Fruit fly (Drosophila melanogaster) whole organism, embryonic: ENCODE results near the gene CG32202.

Experiments
- Ada2b ChIP-seq: fragments of 200-800 bp; sonication (Bioruptor generic); IDR thresholded peaks from 2 replicates; pipeline ENCODE4 v1.3.6; 2022; ENCODE audit warnings: missing biosample characterization, missing genetic modification characterization
- CG10209 ChIP-seq: fragments of 200-800 bp; sonication (Bioruptor generic); optimal IDR thresholded peaks from 3 replicates; lab custom pipeline; 2017; ENCODE audit warnings: missing biosample characterization, mild to moderate bottlenecking, missing genetic modification characterization, missing genetic modification reagents
- CG10959 ChIP-seq: fragments of 200-800 bp; sonication (Bioruptor generic); IDR thresholded peaks from 2 replicates; pipeline ENCODE4 v1.3.6; 2022; ENCODE audit warnings: missing biosample characterization, missing genetic modification characterization
- CG11398 ChIP-seq: fragments of 200-800 bp; sonication (Bioruptor generic); optimal IDR thresholded peaks from 2 replicates; lab custom pipeline; 2016; ENCODE audit warnings: missing biosample characterization, missing genetic modification characterization
- CG12942 ChIP-seq: fragments of 200-800 bp; sonication (Bioruptor generic); optimal IDR thresholded peaks from 3 replicates; lab custom pipeline; 2016; ENCODE audit warnings: missing biosample characterization, missing genetic modification characterization
- CG14860 ChIP-seq: fragments of 200-800 bp; sonication (Bioruptor generic); IDR thresholded peaks from 3 replicates; pipeline ENCODE4 v1.3.6; 2022; ENCODE audit warnings: missing biosample characterization, missing genetic modification characterization; ENCODE audit not compliant: partially characterized antibody
- CG1529 ChIP-seq: fragments of 200-800 bp; sonication (Bioruptor generic); optimal IDR thresholded peaks from 3 replicates; lab custom pipeline; 2018; ENCODE audit warnings: missing biosample characterization, missing genetic modification characterization
- CG17912 ChIP-seq: fragments of 200-800 bp; sonication (Bioruptor generic); optimal IDR thresholded peaks from 2 replicates; lab custom pipeline; 2018; ENCODE audit warnings: missing biosample characterization, mild to moderate bottlenecking, missing genetic modification characterization
- CG18599 ChIP-seq: fragments of 200-800 bp; sonication (Bioruptor generic); optimal IDR thresholded peaks from 3 replicates; lab custom pipeline; 2017; ENCODE audit warnings: missing biosample characterization, missing genetic modification characterization, mild to moderate bottlenecking, moderate library complexity, missing genetic modification reagents
- CG2120 ChIP-seq: fragments of 200-800 bp; sonication (Bioruptor generic); optimal IDR thresholded peaks from 3 replicates; lab custom pipeline; 2016; ENCODE audit warnings: missing biosample characterization, missing genetic modification characterization
- CG31441 ChIP-seq: fragments of 200-800 bp; sonication (Bioruptor generic); IDR thresholded peaks from 2 replicates; pipeline ENCODE4 v1.3.6; 2022; ENCODE audit warnings: missing biosample characterization, missing genetic modification characterization
- CG3281 ChIP-seq: fragments of 200-800 bp; sonication (Bioruptor generic); optimal IDR thresholded peaks from 3 replicates; lab custom pipeline; 2017; ENCODE audit warnings: missing biosample characterization, mild to moderate bottlenecking, missing genetic modification characterization
- CG42726 ChIP-seq: fragments of 200-800 bp; sonication (Bioruptor generic); IDR thresholded peaks from 2 replicates; pipeline ENCODE4 v1.3.6; 2022; ENCODE audit warnings: missing biosample characterization, missing genetic modification characterization; ENCODE audit not compliant: partially characterized antibody
- CG5953 ChIP-seq: fragments of 200-800 bp; sonication (Bioruptor generic); IDR thresholded peaks from 2 replicates; pipeline ENCODE4 v1.3.6; 2022; ENCODE audit warnings: missing biosample characterization, missing genetic modification characterization
- CG8924 ChIP-seq: fragments of 200-800 bp; optimal IDR thresholded peaks from 3 replicates; lab custom pipeline; 2019; ENCODE audit warnings: missing biosample characterization, mild to moderate bottlenecking, missing genetic modification characterization, moderate library complexity
- CG9215 ChIP-seq: fragments of 200-800 bp; sonication (Bioruptor generic); IDR thresholded peaks from 2 replicates; pipeline ENCODE4 v1.3.6; 2022; ENCODE audit warnings: missing biosample characterization, missing genetic modification characterization
- CG9727 ChIP-seq: fragments of 200-800 bp; sonication (Bioruptor generic); optimal IDR thresholded peaks from 3 replicates; lab custom pipeline; 2017; ENCODE audit warnings: missing biosample characterization, mild to moderate bottlenecking, missing genetic modification characterization
- CG9797 ChIP-seq: fragments of 200-800 bp; sonication (Bioruptor generic); optimal IDR thresholded peaks from 3 replicates; lab custom pipeline; 2018; ENCODE audit warnings: missing biosample characterization, mild to moderate bottlenecking, missing genetic modification characterization
- D19A ChIP-seq: fragments of 200-800 bp; optimal IDR thresholded peaks from 3 replicates; lab custom pipeline; 2019; ENCODE audit warnings: missing biosample characterization, mild to moderate bottlenecking, missing genetic modification characterization, moderate library complexity
- Ets65A ChIP-seq: fragments of 200-800 bp; sonication (Bioruptor generic); peaks from one replicate; lab custom pipeline; 2016; ENCODE audit warnings: missing biosample characterization, missing genetic modification characterization
- HLH3B ChIP-seq: fragments of 200-800 bp; sonication (Bioruptor generic); IDR thresholded peaks from 2 replicates; pipeline ENCODE4 v1.3.6; 2022; ENCODE audit warnings: missing biosample characterization, missing genetic modification characterization
- Hand ChIP-seq: fragments of 200-800 bp; sonication (Bioruptor generic); optimal IDR thresholded peaks from 2 replicates; lab custom pipeline; 2017; ENCODE audit warnings: mild to moderate bottlenecking, missing biosample characterization, missing genetic modification reagents, missing genetic modification characterization
- Hey ChIP-seq: fragments of 200-800 bp; sonication (Bioruptor generic); optimal IDR thresholded peaks from 3 replicates; lab custom pipeline; 2018; ENCODE audit warnings: missing biosample characterization, mild to moderate bottlenecking, missing genetic modification characterization
- Mes4 ChIP-seq: fragments of 200-800 bp; sonication (Bioruptor generic); optimal IDR thresholded peaks from 2 replicates; lab custom pipeline; 2016; ENCODE audit warnings: missing biosample characterization, missing genetic modification characterization
- NC2β ChIP-seq: fragments of 200-800 bp; sonication (Bioruptor generic); optimal IDR thresholded peaks from 2 replicates; lab custom pipeline; 2016; ENCODE audit warnings: missing biosample characterization, missing genetic modification characterization
- NK7.1 ChIP-seq: fragments of 200-800 bp; sonication (Bioruptor generic); optimal IDR thresholded peaks from 3 replicates; lab custom pipeline; 2016; ENCODE audit warnings: missing biosample characterization, missing genetic modification characterization
- Neu2 ChIP-seq: fragments of 200-800 bp; sonication (Bioruptor generic); optimal IDR thresholded peaks from 3 replicates; lab custom pipeline; 2016; ENCODE audit warnings: missing biosample characterization, missing genetic modification characterization, borderline replicate concordance
- Opbp ChIP-seq: fragments of 200-800 bp; sonication (Bioruptor generic); IDR thresholded peaks from 3 replicates; pipeline ENCODE4 v1.3.6; 2022; ENCODE audit warnings: missing biosample characterization, missing genetic modification characterization; ENCODE audit not compliant: partially characterized antibody
- Ssrp ChIP-seq: fragments of 200-800 bp; sonication (Bioruptor generic); optimal IDR thresholded peaks from 2 replicates; lab custom pipeline; 2018; ENCODE audit warnings: missing biosample characterization, mild to moderate bottlenecking, missing genetic modification characterization, moderate library complexity
- Taf1 ChIP-seq: fragments of 200-800 bp; sonication (Bioruptor generic); IDR thresholded peaks from 2 replicates; pipeline ENCODE4 v1.3.6; 2022; ENCODE audit warnings: missing biosample characterization, missing genetic modification characterization
- Xbp1 ChIP-seq: fragments of 200-800 bp; sonication (Bioruptor generic); optimal IDR thresholded peaks from 3 replicates; lab custom pipeline; 2016; ENCODE audit warnings: missing biosample characterization, mild to moderate bottlenecking, missing genetic modification characterization
- az2 ChIP-seq: fragments of 200-800 bp; sonication (Bioruptor generic); optimal IDR thresholded peaks from 3 replicates; lab custom pipeline; 2016; ENCODE audit warnings: missing biosample characterization, missing genetic modification characterization
- br ChIP-seq: fragments of >200 bp; optimal IDR thresholded peaks from 2 replicates; lab custom pipeline; 2017
- cad ChIP-seq: fragments of >200 bp; optimal IDR thresholded peaks from 2 replicates; lab custom pipeline; 2017; ENCODE audit warnings: missing biosample characterization, missing genetic modification characterization
- cas ChIP-seq: fragments of 200-800 bp; sonication (Bioruptor generic); IDR thresholded peaks from 2 replicates; pipeline ENCODE4 v1.3.6; 2022; ENCODE audit warnings: missing biosample characterization, missing genetic modification characterization
- ci ChIP-seq: fragments of 200-800 bp; sonication (Bioruptor generic); IDR thresholded peaks from 3 replicates; pipeline ENCODE4 v1.3.6; 2022; ENCODE audit warnings: missing biosample characterization, missing genetic modification characterization
- cwo ChIP-seq: fragments of 200-800 bp; sonication (Bioruptor generic); optimal IDR thresholded peaks from 3 replicates; lab custom pipeline; 2017; ENCODE audit warnings: missing biosample characterization, missing genetic modification characterization, mild to moderate bottlenecking, moderate library complexity, missing genetic modification reagents
- dan ChIP-seq: fragments of 200-800 bp; sonication (Bioruptor generic); IDR thresholded peaks from 2 replicates; pipeline ENCODE4 v1.3.6; 2022; ENCODE audit warnings: missing biosample characterization, missing genetic modification characterization
- dmrt11E ChIP-seq: fragments of 200-800 bp; sonication (Bioruptor generic); optimal IDR thresholded peaks from 3 replicates; lab custom pipeline; 2018; ENCODE audit warnings: missing biosample characterization, mild to moderate bottlenecking, missing genetic modification characterization, moderate library complexity
- eve ChIP-seq, 2 experiments: fragments of >200 bp; optimal IDR thresholded peaks; 2 replicates each; lab custom pipeline; 2017; ENCODE audit warnings: missing biosample characterization in 2 of 2, missing genetic modification characterization in 2 of 2
- ewg ChIP-seq: fragments of 200-800 bp; sonication (Bioruptor generic); optimal IDR thresholded peaks from 3 replicates; lab custom pipeline; 2017; ENCODE audit warnings: mild to moderate bottlenecking, missing biosample characterization, missing genetic modification reagents, missing genetic modification characterization
- fd102C ChIP-seq: fragments of 200-800 bp; sonication (Bioruptor generic); optimal IDR thresholded peaks from 2 replicates; lab custom pipeline; 2018; ENCODE audit warnings: missing biosample characterization, mild to moderate bottlenecking, missing genetic modification characterization, moderate library complexity
- gcm ChIP-seq: fragments of 200-800 bp; sonication (Bioruptor generic); optimal IDR thresholded peaks from 2 replicates; lab custom pipeline; 2019; ENCODE audit warnings: missing biosample characterization, mild to moderate bottlenecking, missing genetic modification characterization, moderate library complexity
- grn ChIP-seq: fragments of 200-800 bp; sonication (Bioruptor generic); optimal IDR thresholded peaks from 3 replicates; lab custom pipeline; 2017; ENCODE audit warnings: missing biosample characterization, missing genetic modification characterization
- hb ChIP-seq: fragments of 200-800 bp; sonication (Bioruptor generic); IDR thresholded peaks from 3 replicates; pipeline ENCODE4 v1.3.6; 2022; ENCODE audit warnings: missing biosample characterization, missing genetic modification characterization; ENCODE audit not compliant: partially characterized antibody
- otp ChIP-seq: fragments of 200-800 bp; sonication (Bioruptor generic); IDR thresholded peaks from 3 replicates; pipeline ENCODE4, ENCODE4 v1.3.6; 2022; ENCODE audit warnings: missing biosample characterization, missing genetic modification characterization
- rib ChIP-seq: fragments of 200-800 bp; sonication (Bioruptor generic); IDR thresholded peaks from 2 replicates; pipeline ENCODE4 v1.3.6; 2022; ENCODE audit warnings: missing biosample characterization, missing genetic modification characterization
- stwl ChIP-seq: fragments of 200-800 bp; sonication (Bioruptor generic); optimal IDR thresholded peaks from 3 replicates; lab custom pipeline; 2018; ENCODE audit warnings: missing biosample characterization, mild to moderate bottlenecking, missing genetic modification characterization, moderate library complexity
- usp ChIP-seq: fragments of >200 bp; optimal IDR thresholded peaks from 2 replicates; lab custom pipeline; 2017; ENCODE audit warnings: missing biosample characterization, missing genetic modification characterization
- yki ChIP-seq: fragments of >200 bp; optimal IDR thresholded peaks from 3 replicates; lab custom pipeline; 2018
- zf30C ChIP-seq: fragments of 200-800 bp; sonication (Bioruptor generic); optimal IDR thresholded peaks from 3 replicates; lab custom pipeline; 2018; ENCODE audit warnings: missing biosample characterization, mild to moderate bottlenecking, missing genetic modification characterization
- zfh2 ChIP-seq: fragments of 200-800 bp; sonication (Bioruptor generic); optimal IDR thresholded peaks from 2 replicates; lab custom pipeline; 2016; ENCODE audit warnings: missing biosample characterization, missing genetic modification characterization

The CG32202 gene

dm6 chr3L:18675363-18675866 lies 6.6 kb upstream of the CG32202 start, which contains the start of the genes GNBP2 and GNBP1 (continued):
- TF ChIP-seq CG14860 (GFP tag; lab: Robert Waterston, UW): no peak
- TF ChIP-seq usp: no peak
- no peak for TF ChIP-seq Hand (GFP tag; lab: Kevin White, UChicago)
- no peak for TF ChIP-seq grn (GFP tag; lab: Kevin White, UChicago)
- no peak for TF ChIP-seq CG5953 (GFP tag; lab: Robert Waterston, UW)
- no peak for TF ChIP-seq fd102C (GFP tag; lab: Kevin White, UChicago)
- peak; percentile 50; the same call in 1 of the 2 replicates for TF ChIP-seq Ada2b (GFP tag; lab: Robert Waterston, UW)
- TF ChIP-seq Ets65A (GFP tag; lab: Kevin White, UChicago): peak; percentile 59
- TF ChIP-seq CG3281 (GFP tag; lab: Kevin White, UChicago): peak; percentile 51
- TF ChIP-seq CG11398 (GFP tag; lab: Kevin White, UChicago): no peak
- TF ChIP-seq D19A (tag; lab: Kevin White, UChicago): peak; percentile 48
- peak; percentile 11 for TF ChIP-seq ewg (GFP tag; lab: Kevin White, UChicago)
- no peak for TF ChIP-seq CG42726 (GFP tag; lab: Robert Waterston, UW)
- TF ChIP-seq Hey: no peak
- TF ChIP-seq cas: no peak
- TF ChIP-seq az2 (GFP tag; lab: Kevin White, UChicago): peak; percentile 19
- no peak for TF ChIP-seq dmrt11E
- TF ChIP-seq hb (GFP tag; lab: Robert Waterston, UW): no peak
- peak; percentile 18 for TF ChIP-seq gcm (GFP tag; lab: Kevin White, UChicago)
- no peak for TF ChIP-seq otp
- peak; percentile 70 for TF ChIP-seq cwo
- TF ChIP-seq Opbp (GFP tag; lab: Robert Waterston, UW): no peak
- no peak for TF ChIP-seq CG9797 (GFP tag; lab: Kevin White, UChicago)
- TF ChIP-seq CG9727 (GFP tag; lab: Kevin White, UChicago): peak; percentile 39
- TF ChIP-seq ci (GFP tag; lab: Robert Waterston, UW): no peak
- no peak for TF ChIP-seq NK7.1 (GFP tag; lab: Kevin White, UChicago)
- no peak for TF ChIP-seq br (lab: Kevin White, UChicago)
- peak; percentile 43 for TF ChIP-seq CG2120 (GFP tag; lab: Kevin White, UChicago)
- no peak for TF ChIP-seq dan (GFP tag; lab: Robert Waterston, UW)
- no peak for TF ChIP-seq cad (GFP tag; lab: Kevin White, UChicago)
- TF ChIP-seq yki: no peak
- no peak for TF ChIP-seq CG1529
- TF ChIP-seq CG18599: peak; percentile 63
- TF ChIP-seq CG31441: peak; percentile 76
- TF ChIP-seq stwl (tag; lab: Kevin White, UChicago): no peak
- TF ChIP-seq Taf1 (GFP tag; lab: Robert Waterston, UW): 0 out of 2 replicates have a peak, but pooled peaks have one; percentile 22
- no peak for TF ChIP-seq zfh2
- TF ChIP-seq CG9215 (GFP tag; lab: Robert Waterston, UW): peak; percentile 51
- TF ChIP-seq zf30C (GFP tag; lab: Kevin White, UChicago): no peak
- TF ChIP-seq eve (GFP tag; optimal IDR thresholded peaks at IDR 0.05; lab: Kevin White, UChicago): no peak
- no peak for TF ChIP-seq Neu2 (GFP tag; lab: Kevin White, UChicago)
- peak; percentile 26 for TF ChIP-seq Xbp1 (GFP tag; lab: Kevin White, UChicago)
- no peak for TF ChIP-seq NC2β (GFP tag; lab: Kevin White, UChicago)
- TF ChIP-seq CG8924 (tag; lab: Kevin White, UChicago): peak; percentile 59
- no peak for TF ChIP-seq CG12942 (GFP tag; lab: Kevin White, UChicago)
- TF ChIP-seq CG17912 (GFP tag; lab: Kevin White, UChicago): no peak
- TF ChIP-seq CG10959 (GFP tag; lab: Robert Waterston, UW): no peak
- peak; percentile 37 for TF ChIP-seq Ssrp
- TF ChIP-seq HLH3B (GFP tag; lab: Robert Waterston, UW): peak; percentile 76
- TF ChIP-seq Mes4: no peak
- peak; percentile 4 for TF ChIP-seq CG10209
- TF ChIP-seq rib (GFP tag; lab: Robert Waterston, UW): no peak
